Fruit fly (Drosophila melanogaster) whole organism, embryonic: ENCODE results near the gene Targ3.

Experiments
- BtbVII ChIP-seq: fragments of 200-800 bp; sonication (Bioruptor generic); optimal IDR thresholded peaks from 3 replicates; lab custom pipeline; 2017; ENCODE audit warnings: missing biosample characterization, mild to moderate bottlenecking, missing genetic modification characterization
- CG10267 ChIP-seq: fragments of 200-800 bp; sonication (Bioruptor generic); optimal IDR thresholded peaks from 2 replicates; lab custom pipeline; 2018; ENCODE audit warnings: missing biosample characterization, mild to moderate bottlenecking, missing genetic modification characterization, moderate library complexity
- CG10366 ChIP-seq: fragments of 200-800 bp; sonication (Bioruptor generic); IDR thresholded peaks from 2 replicates; pipeline ENCODE4 v1.3.6; 2022; ENCODE audit warnings: missing biosample characterization, missing genetic modification characterization
- CG11695 ChIP-seq: fragments of 200-800 bp; sonication (Bioruptor generic); IDR thresholded peaks from 3 replicates; pipeline ENCODE4 v1.3.6; 2022; ENCODE audit warnings: missing biosample characterization, missing genetic modification characterization
- CG13123 ChIP-seq: fragments of 200-800 bp; sonication (Bioruptor generic); optimal IDR thresholded peaks from 2 replicates; lab custom pipeline; 2016; ENCODE audit warnings: missing biosample characterization, missing genetic modification characterization
- CG13775 ChIP-seq: fragments of 200-800 bp; sonication (Bioruptor generic); optimal IDR thresholded peaks from 3 replicates; lab custom pipeline; 2017; ENCODE audit warnings: missing biosample characterization, mild to moderate bottlenecking, missing genetic modification characterization
- CG15479 ChIP-seq: fragments of 200-800 bp; sonication (Bioruptor generic); optimal IDR thresholded peaks from 3 replicates; lab custom pipeline; 2019; ENCODE audit warnings: missing biosample characterization, mild to moderate bottlenecking, missing genetic modification characterization, moderate library complexity
- CG15601 ChIP-seq: fragments of 200-800 bp; sonication (Bioruptor generic); optimal IDR thresholded peaks from 3 replicates; lab custom pipeline; 2019; ENCODE audit warnings: missing biosample characterization, mild to moderate bottlenecking, missing genetic modification characterization, moderate library complexity
- CG15696 ChIP-seq: fragments of 200-800 bp; sonication (Bioruptor generic); optimal IDR thresholded peaks from 2 replicates; lab custom pipeline; 2019; ENCODE audit warnings: missing biosample characterization, mild to moderate bottlenecking, missing genetic modification characterization, moderate library complexity
- CG16779 ChIP-seq: fragments of 200-800 bp; sonication (Bioruptor generic); IDR thresholded peaks from 2 replicates; pipeline ENCODE4 v1.3.6; 2022; ENCODE audit warnings: missing biosample characterization, missing genetic modification characterization
- CG1792 ChIP-seq: fragments of 200-800 bp; sonication (Bioruptor generic); optimal IDR thresholded peaks from 2 replicates; lab custom pipeline; 2016; ENCODE audit warnings: missing biosample characterization, missing genetic modification characterization
- CG18011 ChIP-seq: fragments of 200-800 bp; sonication (Bioruptor generic); optimal IDR thresholded peaks from 2 replicates; lab custom pipeline; 2017; ENCODE audit warnings: missing biosample characterization, missing genetic modification characterization, mild to moderate bottlenecking, moderate library complexity, missing genotype
- CG18764 ChIP-seq: fragments of 200-800 bp; sonication (Bioruptor generic); optimal IDR thresholded peaks from 3 replicates; lab custom pipeline; 2016; ENCODE audit warnings: missing biosample characterization, missing genetic modification characterization
- CG2129 ChIP-seq: fragments of 200-800 bp; sonication (Bioruptor generic); IDR thresholded peaks from 2 replicates; pipeline ENCODE4 v1.3.6; 2022; ENCODE audit warnings: missing biosample characterization, missing genetic modification characterization; ENCODE audit not compliant: partially characterized antibody
- CG3281 ChIP-seq: fragments of 200-800 bp; sonication (Bioruptor generic); optimal IDR thresholded peaks from 3 replicates; lab custom pipeline; 2017; ENCODE audit warnings: missing biosample characterization, mild to moderate bottlenecking, missing genetic modification characterization
- CG34224 ChIP-seq: fragments of 200-800 bp; sonication (Bioruptor generic); IDR thresholded peaks from 3 replicates; pipeline ENCODE4 v1.3.6; 2022; ENCODE audit warnings: missing biosample characterization, missing genetic modification characterization; ENCODE audit not compliant: partially characterized antibody
- CG42726 ChIP-seq: fragments of 200-800 bp; sonication (Bioruptor generic); IDR thresholded peaks from 2 replicates; pipeline ENCODE4 v1.3.6; 2022; ENCODE audit warnings: missing biosample characterization, missing genetic modification characterization; ENCODE audit not compliant: partially characterized antibody
- CG4617 ChIP-seq: fragments of 200-800 bp; sonication (Bioruptor generic); optimal IDR thresholded peaks from 3 replicates; lab custom pipeline; 2016; ENCODE audit warnings: missing biosample characterization, missing genetic modification characterization, borderline replicate concordance
- CG7372 ChIP-seq: fragments of 200-800 bp; sonication (Bioruptor generic); IDR thresholded peaks from 2 replicates; pipeline ENCODE4 v1.3.6; 2022; ENCODE audit warnings: missing biosample characterization, missing genetic modification characterization
- CG8089 ChIP-seq: fragments of 200-800 bp; sonication (Bioruptor generic); optimal IDR thresholded peaks from 3 replicates; lab custom pipeline; 2016; ENCODE audit warnings: missing biosample characterization, missing genetic modification characterization
- CG8478 ChIP-seq: fragments of >200 bp; optimal IDR thresholded peaks from 2 replicates; lab custom pipeline; 2018
- CTCF ChIP-seq: fragments of 200-800 bp; sonication (Bioruptor generic); optimal IDR thresholded peaks from 2 replicates; lab custom pipeline; 2017; ENCODE audit warnings: missing biosample characterization, mild to moderate bottlenecking, missing genetic modification characterization, moderate library complexity
- CrebB ChIP-seq: fragments of 200-800 bp; sonication (Bioruptor generic); optimal IDR thresholded peaks from 3 replicates; lab custom pipeline; 2018; ENCODE audit warnings: missing biosample characterization, mild to moderate bottlenecking, missing genetic modification characterization
- D19B ChIP-seq: fragments of 200-800 bp; sonication (Bioruptor generic); optimal IDR thresholded peaks from 2 replicates; lab custom pipeline; 2017; ENCODE audit warnings: missing biosample characterization, mild to moderate bottlenecking, missing genetic modification characterization
- Deaf1 ChIP-seq: fragments of 200-800 bp; optimal IDR thresholded peaks from 3 replicates; lab custom pipeline; 2019; ENCODE audit warnings: missing biosample characterization, mild to moderate bottlenecking, missing genetic modification characterization, moderate library complexity
- Dip2 ChIP-seq: fragments of 200-800 bp; sonication (Bioruptor generic); IDR thresholded peaks from 2 replicates; pipeline ENCODE4 v1.3.6; 2022; ENCODE audit warnings: missing biosample characterization, missing genetic modification characterization
- Dip3 ChIP-seq: fragments of 200-800 bp; sonication (Bioruptor generic); optimal IDR thresholded peaks from 3 replicates; lab custom pipeline; 2016; ENCODE audit warnings: missing biosample characterization, missing genetic modification characterization
- Gug ChIP-seq: fragments of 200-800 bp; sonication (Bioruptor generic); IDR thresholded peaks from 4 replicates; pipeline ENCODE4 v1.3.6; 2022; ENCODE audit warnings: missing biosample characterization, missing genetic modification characterization
- Hey ChIP-seq: fragments of 200-800 bp; sonication (Bioruptor generic); optimal IDR thresholded peaks from 3 replicates; lab custom pipeline; 2018; ENCODE audit warnings: missing biosample characterization, mild to moderate bottlenecking, missing genetic modification characterization
- Lhr ChIP-seq: fragments of 200-800 bp; sonication (Bioruptor generic); optimal IDR thresholded peaks from 3 replicates; lab custom pipeline; 2017; ENCODE audit warnings: mild to moderate bottlenecking, missing biosample characterization, missing genetic modification reagents, missing genetic modification characterization
- Nf-YC ChIP-seq: fragments of 200-800 bp; optimal IDR thresholded peaks from 3 replicates; lab custom pipeline; 2019; ENCODE audit warnings: missing biosample characterization, mild to moderate bottlenecking, missing genetic modification characterization, moderate library complexity
- Pdp1 ChIP-seq, 2 experiments: fragments of 200-800 bp; sonication (Bioruptor generic); optimal IDR thresholded peaks; 3 replicates each; lab custom pipeline; 2016; ENCODE audit warnings: missing biosample characterization in 2 of 2, missing genetic modification characterization in 2 of 2, mild to moderate bottlenecking in 1 of 2, moderate library complexity in 1 of 2
- Sin3A ChIP-seq: fragments of >200 bp; optimal IDR thresholded peaks from 2 replicates; lab custom pipeline; 2018
- Ssrp ChIP-seq: fragments of 200-800 bp; sonication (Bioruptor generic); optimal IDR thresholded peaks from 2 replicates; lab custom pipeline; 2018; ENCODE audit warnings: missing biosample characterization, mild to moderate bottlenecking, missing genetic modification characterization, moderate library complexity
- ab ChIP-seq: fragments of 200-800 bp; sonication (Bioruptor generic); optimal IDR thresholded peaks from 2 replicates; lab custom pipeline; 2016; ENCODE audit warnings: missing biosample characterization, missing genetic modification characterization
- aop ChIP-seq: fragments of 200-800 bp; sonication (Bioruptor generic); IDR thresholded peaks from 2 replicates; pipeline ENCODE4 v1.3.6; 2022; ENCODE audit warnings: missing biosample characterization, missing genetic modification characterization
- chm ChIP-seq: fragments of 200-800 bp; sonication (Bioruptor generic); IDR thresholded peaks from 2 replicates; pipeline ENCODE4 v1.3.6; 2022; ENCODE audit warnings: missing biosample characterization, missing genetic modification characterization
- crp ChIP-seq, 2 experiments: fragments of 200-800 bp; sonication (Bioruptor generic); optimal IDR thresholded peaks; 2 replicates in 1 of 2; 3 replicates in 1 of 2; lab custom pipeline; 2017; ENCODE audit warnings: missing biosample characterization in 2 of 2, missing genetic modification characterization in 2 of 2, mild to moderate bottlenecking in 1 of 2, moderate library complexity in 1 of 2
- dm ChIP-seq: fragments of 200-800 bp; sonication (Bioruptor generic); optimal IDR thresholded peaks from 3 replicates; lab custom pipeline; 2016; ENCODE audit warnings: missing biosample characterization, missing genetic modification characterization
- dysf ChIP-seq: fragments of 200-800 bp; sonication (Bioruptor generic); IDR thresholded peaks from 3 replicates; pipeline ENCODE4 v1.3.6; 2022; ENCODE audit warnings: missing biosample characterization, missing genetic modification characterization
- hkb ChIP-seq, 2 experiments: fragments of 200-800 bp in 1 of 2; fragments of >200 bp in 1 of 2; sonication (Bioruptor generic) in 1 of 2; IDR thresholded peaks in 1 of 2; optimal IDR thresholded peaks in 1 of 2; 2 replicates each; pipeline versions ENCODE4 v1.3.6 to Lab custom; 2017 to 2022; ENCODE audit warnings: missing biosample characterization in 1 of 2, missing genetic modification characterization in 1 of 2
- klu ChIP-seq: fragments of 200-800 bp; sonication (Bioruptor generic); IDR thresholded peaks from 2 replicates; pipeline ENCODE4 v1.3.6; 2022; ENCODE audit warnings: missing biosample characterization, missing genetic modification characterization
- lbe ChIP-seq: fragments of 200-800 bp; sonication (Bioruptor generic); optimal IDR thresholded peaks from 2 replicates; lab custom pipeline; 2016; ENCODE audit warnings: missing biosample characterization, mild to moderate bottlenecking, missing genetic modification characterization
- oc ChIP-seq: fragments of 200-800 bp; sonication (Bioruptor generic); optimal IDR thresholded peaks from 2 replicates; lab custom pipeline; 2018; ENCODE audit warnings: missing biosample characterization, mild to moderate bottlenecking, missing genetic modification characterization, moderate library complexity
- ro ChIP-seq: fragments of 200-800 bp; sonication (Bioruptor generic); IDR thresholded peaks from 2 replicates; pipeline ENCODE4 v1.3.6; 2022; ENCODE audit warnings: missing biosample characterization, missing genetic modification characterization
- tio ChIP-seq: fragments of 200-800 bp; sonication (Bioruptor generic); optimal IDR thresholded peaks from 2 replicates; lab custom pipeline; 2017; ENCODE audit warnings: missing biosample characterization, missing genetic modification characterization, inconsistent platforms
- twi ChIP-seq: fragments of 200-800 bp; optimal IDR thresholded peaks from 2 replicates; lab custom pipeline; 2019; ENCODE audit warnings: missing biosample characterization, mild to moderate bottlenecking, missing genetic modification characterization, moderate library complexity
- unc-4 ChIP-seq: fragments of 200-800 bp; sonication (Bioruptor generic); IDR thresholded peaks from 2 replicates; pipeline ENCODE4 v1.3.6; 2022; ENCODE audit warnings: missing biosample characterization, missing genetic modification characterization; ENCODE audit not compliant: partially characterized antibody
- zf30C ChIP-seq: fragments of 200-800 bp; sonication (Bioruptor generic); optimal IDR thresholded peaks from 3 replicates; lab custom pipeline; 2018; ENCODE audit warnings: missing biosample characterization, mild to moderate bottlenecking, missing genetic modification characterization

Targ3 gene

DNA sequence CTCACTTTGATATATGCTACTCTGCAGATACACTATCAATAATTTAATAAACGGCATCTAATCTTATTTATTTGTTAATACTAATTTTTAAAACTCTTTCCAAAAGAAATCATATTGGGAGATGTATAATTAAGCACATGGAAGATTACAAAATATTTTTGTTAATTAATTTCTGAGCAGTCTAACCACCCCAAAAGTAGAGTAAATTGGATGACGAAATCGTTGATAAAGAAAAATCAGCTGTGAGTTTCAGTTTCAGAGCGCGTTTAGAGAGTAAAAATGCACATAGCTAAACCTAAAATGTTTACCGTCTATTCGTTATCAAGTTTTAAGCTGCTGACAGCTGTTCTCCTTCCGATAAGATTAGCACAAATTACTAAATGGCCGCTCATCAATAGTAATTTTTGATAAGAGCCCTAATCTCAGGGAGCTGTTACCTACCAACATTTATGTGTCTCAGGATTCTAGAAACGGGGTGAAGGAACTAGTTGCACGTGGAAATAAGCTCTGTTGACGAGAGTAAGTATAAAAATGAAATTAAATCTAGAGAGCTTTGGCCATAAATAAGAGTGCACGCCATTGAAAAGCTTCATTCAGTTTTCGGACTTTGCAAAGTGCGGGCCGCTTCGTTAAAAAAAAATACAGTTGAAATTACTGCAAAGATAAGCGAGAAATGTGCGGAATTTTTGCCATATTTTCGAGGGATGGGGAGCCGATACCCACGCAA lies 23.9 kb upstream of the Targ3 start, which contains the start of the genes chb and AsnS (continued):
- TF ChIP-seq dysf (GFP tag; lab: Robert Waterston, UW) (peak; percentile 95), ab (GFP tag; lab: Kevin White, UChicago) (no peak), aop (GFP tag; lab: Robert Waterston, UW) (peak; percentile 42; the same call in 1 of the 2 replicates), CrebB (tag; lab: Kevin White, UChicago) (peak; percentile 87), CG11695 (peak; percentile 96), Sin3A (no peak), tio (GFP tag; lab: Kevin White, UChicago) (peak; percentile 72), Gug (GFP tag; lab: Robert Waterston, UW) (peak; percentile 61; the same call in 3 of the 4 replicates), Pdp1 (GFP tag; optimal IDR thresholded peaks at IDR 0.05; lab: Kevin White, UChicago) (peak; percentile 73 to 85), CG3281 (peak; percentile 89), CG34224 (GFP tag; lab: Robert Waterston, UW) (no peak), chm (peak; percentile 76; the same call in 1 of the 2 replicates), unc-4 (GFP tag; lab: Robert Waterston, UW) (no peak), CG18011 (GFP tag; lab: Kevin White, UChicago) (peak; percentile 69), Lhr (GFP tag; lab: Kevin White, UChicago) (peak; percentile 50), CG4617 (GFP tag; lab: Kevin White, UChicago) (peak; percentile 39), D19B (GFP tag; lab: Kevin White, UChicago) (peak; percentile 68), Nf-YC (peak; percentile 53), CG8478 (lab: Kevin White, UChicago) (no peak), CG42726 (GFP tag; lab: Robert Waterston, UW) (no peak), CG2129 (GFP tag; lab: Robert Waterston, UW) (no peak), CG7372 (peak; percentile 91), CG15696 (tag; lab: Kevin White, UChicago) (peak; percentile 35), CTCF (no peak), oc (tag; lab: Kevin White, UChicago) (peak; percentile 92), Hey (tag; lab: Kevin White, UChicago) (no peak), Dip2 (no peak), CG18764 (GFP tag; lab: Kevin White, UChicago) (peak; percentile 68), BtbVII (GFP tag; lab: Kevin White, UChicago) (peak; percentile 80), CG13123 (GFP tag; lab: Kevin White, UChicago) (peak; percentile 65), CG15479 (GFP tag; lab: Kevin White, UChicago) (no peak), twi (tag; lab: Kevin White, UChicago) (peak; percentile 72), CG10366 (GFP tag; lab: Robert Waterston, UW) (peak; percentile 90), zf30C (GFP tag; lab: Kevin White, UChicago) (no peak), CG13775 (GFP tag; lab: Kevin White, UChicago) (peak; percentile 70), dm (GFP tag; lab: Kevin White, UChicago) (no peak), ro (GFP tag; lab: Robert Waterston, UW) (peak; percentile 62), hkb (optimal IDR thresholded peaks at IDR 0.05; lab: Kevin White, UChicago) (no peak), hkb (GFP tag; IDR thresholded peaks at IDR 0.05; lab: Robert Waterston, UW) (peak; percentile 93), CG1792 (GFP tag; lab: Kevin White, UChicago) (peak; percentile 48), CG15601 (peak; percentile 51), CG8089 (GFP tag; lab: Kevin White, UChicago) (peak; percentile 43), crp (GFP tag; optimal IDR thresholded peaks at IDR 0.05; lab: Kevin White, UChicago) (peak in 1 of 2 experiments; percentile 77), lbe (GFP tag; lab: Kevin White, UChicago) (peak; percentile 72), klu (GFP tag; lab: Robert Waterston, UW) (peak; percentile 86), Dip3 (GFP tag; lab: Kevin White, UChicago) (peak; percentile 69), CG10267 (tag; lab: Kevin White, UChicago) (peak; percentile 83), CG16779 (GFP tag; lab: Robert Waterston, UW) (no peak; the same call in 1 of the 2 replicates), Ssrp (tag; lab: Kevin White, UChicago) (peak; percentile 90), Deaf1 (no peak)
